2 worm cellular contexts compared by ENCODE assay signal in the genomic region with DNA sequence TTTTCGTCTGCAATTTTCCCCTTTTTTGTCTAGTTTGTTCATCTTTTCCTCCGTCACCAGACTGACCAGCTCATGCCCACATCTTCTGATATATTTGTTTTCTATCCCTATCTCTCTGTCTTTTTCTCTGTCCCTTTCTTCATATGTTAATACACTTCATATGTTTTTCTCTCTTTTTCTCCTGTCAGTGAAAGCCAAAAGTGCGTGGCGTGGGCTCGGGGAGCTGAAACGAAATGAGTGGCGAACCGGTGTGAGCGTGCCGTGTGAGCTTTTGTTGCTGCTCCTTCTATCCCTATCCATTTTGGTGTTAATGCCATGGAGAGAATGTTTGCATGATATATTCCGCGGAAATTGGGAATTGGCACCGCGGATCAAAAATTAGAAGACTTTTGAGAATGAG.
TF ChIP-seq lines count a peak whose summit lies in the region.

No protein-coding gene starts in this region.

TF ChIP-seq in whole organism, L1 larva, 84 proteins besides CTCF, POLR2A, EP300 and RAD21:
- TF ChIP-seq unc-86 (tag; optimal IDR thresholded peaks at IDR 0.05; lab: Kevin White, UChicago) (peak; percentile 2), lsy-2 (tag; optimal IDR thresholded peaks at IDR 0.05; lab: Kevin White, UChicago) (peak in 1 of 2 experiments; percentile 2), nhr-47 (tag; optimal IDR thresholded peaks at IDR 0.05; lab: Kevin White, UChicago) (no peak), aha-1 (tag; optimal IDR thresholded peaks at IDR 0.05; lab: Kevin White, UChicago) (no peak), snu-23 (GFP tag; optimal IDR thresholded peaks at IDR 0.05; lab: Kevin White, UChicago) (no peak), pag-3 (tag; optimal IDR thresholded peaks at IDR 0.05; lab: Kevin White, UChicago; ENCODE audit: borderline replicate concordance, insufficient read depth) (no peak), dsc-1 (tag; optimal IDR thresholded peaks at IDR 0.05; lab: Kevin White, UChicago) (peak; percentile 35), lin-14 (GFP tag; optimal IDR thresholded peaks at IDR 0.05; lab: Kevin White, UChicago) (peak; percentile 34), ceh-82 (tag; optimal IDR thresholded peaks at IDR 0.05; lab: Kevin White, UChicago) (peak in 1 of 3 experiments; percentile 24), fkh-8 (tag; optimal IDR thresholded peaks at IDR 0.05; lab: Kevin White, UChicago) (peak; percentile 67)
TF ChIP-seq in whole organism, L1 larva: peak in this region for 6.

TF ChIP-seq in whole organism, L4 larva, 104 proteins besides CTCF, POLR2A, EP300 and RAD21:
- TF ChIP-seq lin-13 (GFP tag; optimal IDR thresholded peaks at IDR 0.05; lab: Kevin White, UChicago) (no peak), aha-1 (tag; lab: Kevin White, UChicago) (peak; percentile 83), lir-3 (tag; optimal IDR thresholded peaks at IDR 0.05; lab: Kevin White, UChicago) (no peak), R02D3.7 (tag; optimal IDR thresholded peaks at IDR 0.05; lab: Kevin White, UChicago) (no peak)

Comparison
In these comparisons a context has a peak if more than half of its experiments do, and no peak if none do; other contexts are left out.
1. Of the 29 proteins assayed by ChIP-seq in both whole organism, L4 larva and whole organism, L1 larva: peak only in whole organism, L4 larva: aha-1; only in whole organism, L1 larva: none; in both: none; in neither: 26; mixed calls (peak in some experiments, not most) for 2.